Fruit fly (Drosophila melanogaster) S2 (cell line): ENCODE results near the gene Zw10.

Experiments
- CG8478 ChIP-seq: fragments of >200 bp; optimal IDR thresholded peaks from 2 replicates; lab custom pipeline; 2018
- CTCF ChIP-seq, 2 experiments: fragments of >200 bp; optimal IDR thresholded peaks; 2 replicates each; lab custom pipeline; 2018

Gene Zw10

DNA sequence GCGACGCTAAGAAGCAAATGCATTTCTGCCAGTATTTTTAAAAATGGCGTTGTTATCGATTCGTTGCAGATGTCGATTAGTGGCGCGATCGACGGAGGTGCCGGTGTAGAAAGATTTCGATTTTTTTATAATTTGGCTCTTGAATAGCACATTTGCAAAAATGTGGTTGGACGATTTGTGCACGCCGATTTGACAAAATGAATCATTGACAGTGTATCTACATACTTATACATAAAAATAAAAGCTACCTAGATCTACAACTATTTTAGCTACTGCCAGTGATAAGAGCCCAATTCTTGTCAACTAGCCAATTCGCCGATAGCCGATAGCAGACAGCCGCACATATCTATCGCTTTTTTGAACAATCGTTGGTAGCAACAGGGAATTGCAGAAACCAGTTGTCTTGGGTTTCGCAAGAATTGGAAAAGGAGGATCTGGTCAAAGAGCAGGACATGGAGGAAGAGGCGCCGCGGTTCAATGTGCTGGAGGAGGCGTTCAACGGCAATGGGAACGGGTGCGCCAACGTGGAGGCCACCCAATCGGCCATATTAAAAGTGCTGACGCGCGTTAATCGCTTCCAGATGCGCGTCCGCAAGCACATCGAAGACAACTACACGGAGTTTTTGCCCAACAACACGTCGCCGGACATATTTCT lies at the start of gene Zw10, which contains the start of gene Klp3A:
TSS of gene Zw10 (plus strand) at position 347 of the 655 bp plus-strand sequence.
TSS of gene Klp3A (minus strand) at position 202 of the 655 bp plus-strand sequence.
- TF ChIP-seq CG8478 (no peak), CTCF (optimal IDR thresholded peaks at IDR 0.05; lab: Kevin White, UChicago) (no peak)

DNA sequence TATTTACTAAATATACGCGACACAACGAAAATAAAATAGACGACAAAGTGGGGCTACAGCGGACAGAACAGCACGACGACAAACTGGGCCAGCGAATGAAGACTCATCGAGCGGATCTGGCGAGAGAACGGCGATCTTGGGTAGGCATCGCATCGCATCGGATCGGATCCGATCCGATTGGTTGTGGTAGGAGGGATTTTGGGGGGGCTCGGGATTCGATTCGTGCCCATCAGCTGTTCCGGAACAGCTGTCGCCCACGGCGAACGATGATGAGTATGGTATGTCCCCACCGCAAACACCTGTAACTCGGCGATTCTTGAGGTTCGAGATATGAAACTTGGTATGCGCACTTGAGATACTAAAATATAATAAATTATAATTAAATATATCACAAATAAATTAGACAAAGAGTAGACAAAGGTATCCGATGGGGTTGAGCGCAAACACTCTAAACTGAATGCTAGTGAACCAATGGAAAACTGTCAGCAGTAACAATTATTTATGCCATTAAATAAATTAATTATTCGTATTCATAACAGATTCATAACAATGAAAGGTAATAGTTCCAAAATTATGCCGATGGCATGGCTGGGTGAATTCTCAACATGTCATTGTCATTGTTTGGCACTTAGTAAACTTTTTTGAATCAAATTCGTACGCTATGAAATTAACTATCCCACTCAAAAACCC lies 23.5 kb upstream of the Zw10 start, which contains the start of the genes Vha36-3 and AANATL7:
TSS of gene Vha36-3 (minus strand) at position 242 of the 690 bp plus-strand sequence.
TSS of gene AANATL7 (plus strand) at position 640 of the 690 bp plus-strand sequence.
- TF ChIP-seq CG8478 (no peak), CTCF (optimal IDR thresholded peaks at IDR 0.05; lab: Kevin White, UChicago) (no peak)

- TF ChIP-seq CG8478 (no peak), CTCF (optimal IDR thresholded peaks at IDR 0.05; lab: Kevin White, UChicago) (no peak)
Measured at dm6 chrX:2581793-2582503, 22.0 kb upstream of the Zw10 start.

dm6 chrX:2585055-2585715 lies 18.8 kb upstream of the Zw10 start, which contains the start of gene CG13760:
CG13760 (minus strand) TSS chrX:2585699.
- TF ChIP-seq CTCF (optimal IDR thresholded peaks at IDR 0.05; lab: Kevin White, UChicago) = no peak

DNA sequence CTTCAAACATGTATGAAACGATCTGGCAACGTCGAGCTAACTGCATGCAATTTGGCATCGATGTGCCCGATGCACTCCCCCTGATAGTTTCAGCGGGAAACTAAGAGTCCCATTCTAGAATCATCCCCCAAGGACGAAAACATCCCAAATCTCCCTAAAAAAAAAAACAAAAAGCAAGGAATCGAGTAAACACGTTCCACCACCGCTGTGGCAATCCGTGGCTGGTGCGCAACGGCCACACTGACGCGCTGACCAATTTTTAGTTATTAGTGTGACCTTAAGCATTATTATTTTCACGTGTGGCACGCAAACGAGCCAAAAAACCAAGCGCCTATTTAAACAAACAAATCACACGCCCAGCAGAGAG lies 18.3 kb upstream of the Zw10 start, which contains the start of gene wds:
TSS of gene wds (plus strand) at position 265 of the 367 bp plus-strand sequence.
- no peak for TF ChIP-seq CG8478
- TF ChIP-seq CTCF (optimal IDR thresholded peaks at IDR 0.05; lab: Kevin White, UChicago) = peak in 1 of 2 experiments; percentile 19

dm6 chrX:2588415-2589411 lies 15.3 kb upstream of the Zw10 start, which contains the start of gene egh:
egh (plus strand) TSS chrX:2588503.
- TF ChIP-seq CG8478 = no peak
- peak in 1 of 2 experiments; percentile 11 for TF ChIP-seq CTCF (optimal IDR thresholded peaks at IDR 0.05; lab: Kevin White, UChicago)

DNA sequence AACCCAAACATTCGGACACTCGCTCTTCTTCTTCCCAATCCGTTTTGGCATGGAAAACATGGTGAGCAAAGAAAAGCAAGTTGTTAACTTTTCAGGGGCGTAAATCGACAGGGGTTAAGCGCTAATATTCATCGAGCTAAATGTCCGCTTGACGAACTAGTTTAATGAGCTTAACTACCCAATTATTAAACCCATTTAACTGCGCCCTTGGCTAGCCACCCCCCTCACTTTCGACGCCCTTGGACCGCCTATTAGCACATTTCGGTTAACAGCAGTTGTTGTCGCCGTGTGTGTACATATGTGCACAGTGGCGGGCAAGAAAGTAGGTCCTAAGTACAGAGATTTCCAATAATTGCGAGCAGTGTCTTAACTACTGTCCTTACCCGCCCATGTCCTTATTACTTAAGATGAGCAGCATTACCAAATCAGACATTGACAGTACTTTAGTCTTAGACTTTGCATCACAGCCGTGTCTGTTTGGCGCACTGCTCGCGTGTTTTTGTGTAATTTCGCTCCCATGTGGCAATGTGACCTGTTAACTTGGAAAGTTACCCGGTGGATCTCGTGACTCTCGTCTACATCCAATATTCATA lies 14.5 kb upstream of the Zw10 start:
- TF ChIP-seq CTCF (optimal IDR thresholded peaks at IDR 0.05; lab: Kevin White, UChicago) (no peak), CG8478 (no peak)

DNA sequence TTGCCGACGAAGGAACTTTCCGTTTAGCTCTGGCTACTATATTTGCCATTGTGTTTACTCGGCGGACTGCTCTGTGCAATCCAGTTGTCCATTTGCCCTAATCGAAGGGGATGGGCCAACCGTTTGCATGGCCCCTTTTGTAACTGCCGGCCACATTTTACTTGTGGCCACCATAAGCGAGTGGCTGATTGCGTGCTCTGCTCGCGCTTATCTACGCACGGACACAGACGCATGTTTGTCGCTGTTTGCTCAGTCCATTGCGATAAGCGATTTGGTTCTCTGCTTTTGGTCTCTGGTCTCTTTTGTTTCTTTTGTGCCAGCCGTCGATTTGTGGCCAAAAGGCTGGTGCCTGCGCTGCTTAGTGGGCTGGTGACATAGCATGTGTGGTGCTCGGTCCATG lies 13.4 kb upstream of the Zw10 start:
- TF ChIP-seq CTCF (optimal IDR thresholded peaks at IDR 0.05; lab: Kevin White, UChicago) (no peak), CG8478 (no peak)

DNA sequence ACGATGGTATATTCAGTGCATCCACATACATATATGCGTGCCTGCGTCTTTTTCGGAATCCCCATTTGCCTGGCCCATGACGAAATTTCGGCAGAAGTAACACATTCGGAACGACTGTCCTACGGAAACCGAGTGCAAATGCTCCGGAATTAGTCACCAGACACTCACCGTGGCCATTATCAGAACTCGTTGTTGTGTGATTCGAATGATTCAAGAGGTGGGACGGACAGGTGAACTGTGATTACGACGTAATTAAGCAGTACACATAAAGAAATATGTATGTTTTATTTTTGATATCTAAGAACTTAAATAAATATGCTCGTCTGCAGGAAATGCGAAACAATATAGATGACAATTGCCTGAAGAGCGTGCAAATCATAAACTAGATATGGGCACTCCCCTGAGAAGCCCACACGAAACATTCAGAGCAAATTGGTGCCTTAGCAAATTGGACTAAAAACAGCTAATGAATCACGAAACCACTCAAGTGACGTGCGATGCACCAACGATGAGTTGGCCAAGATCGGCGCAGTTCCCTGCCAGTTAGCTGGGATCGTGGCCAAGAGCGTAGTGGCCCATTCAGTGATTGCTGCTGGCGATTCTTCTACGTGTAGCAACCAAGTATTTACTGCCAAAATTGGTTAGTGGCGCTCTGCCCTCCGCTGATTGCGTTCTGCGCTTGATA lies 12.5 kb upstream of the Zw10 start:
- TF ChIP-seq CTCF (optimal IDR thresholded peaks at IDR 0.05; lab: Kevin White, UChicago) (no peak), CG8478 (no peak)

DNA sequence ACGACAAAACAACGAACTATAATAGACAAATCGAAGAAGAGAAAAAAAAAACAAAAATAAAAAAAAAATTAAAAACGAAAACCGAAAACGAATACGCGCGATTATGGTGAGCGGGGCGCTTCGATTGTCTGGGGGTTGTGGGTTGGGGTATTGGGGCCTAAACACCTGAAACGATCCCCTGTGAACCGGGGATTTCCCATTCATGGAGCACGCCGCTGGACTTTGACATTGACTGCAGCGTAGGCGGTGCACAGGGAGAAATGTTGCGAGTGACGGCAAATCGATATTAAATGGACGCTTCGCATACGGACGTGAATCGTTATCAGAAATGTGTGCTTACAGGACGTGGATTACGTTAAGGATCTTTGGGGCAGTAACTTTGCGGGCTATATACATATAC lies 11.8 kb upstream of the Zw10 start:
- no peak for TF ChIP-seq CTCF (optimal IDR thresholded peaks at IDR 0.05; lab: Kevin White, UChicago)
- TF ChIP-seq CG8478 = no peak

DNA sequence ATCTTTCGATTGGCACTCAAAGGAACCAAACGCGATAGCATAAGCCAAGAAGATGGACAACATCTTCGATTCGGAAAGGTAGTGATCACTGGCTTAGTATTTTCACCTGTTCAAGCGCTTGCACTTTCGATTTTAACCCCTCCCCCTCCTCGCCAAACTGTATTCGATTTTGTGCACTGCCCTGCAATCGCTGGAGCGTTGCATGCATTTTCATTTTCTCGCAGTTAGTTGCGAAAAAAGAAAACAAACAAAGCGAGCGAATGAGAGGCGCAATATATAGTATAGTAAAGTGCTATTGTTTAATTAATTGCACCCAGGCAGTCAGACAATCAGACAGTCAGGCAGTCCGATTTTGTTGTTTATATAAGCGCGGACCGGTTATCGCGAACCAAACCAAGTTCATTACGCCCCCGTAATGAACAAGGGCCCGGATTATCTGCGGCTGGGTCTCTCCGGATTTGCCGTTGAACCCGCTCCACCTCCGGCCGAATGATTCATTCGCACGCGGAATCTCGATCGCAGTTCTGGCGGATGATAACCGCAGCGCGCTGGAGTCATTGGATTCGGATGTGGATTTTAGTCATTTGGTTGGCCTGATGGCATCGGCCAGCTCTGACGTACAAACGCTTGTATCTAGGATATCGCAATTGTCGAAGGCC lies 10.8 kb upstream of the Zw10 start:
- TF ChIP-seq CTCF (optimal IDR thresholded peaks at IDR 0.05; lab: Kevin White, UChicago) (no peak), CG8478 (no peak)

DNA sequence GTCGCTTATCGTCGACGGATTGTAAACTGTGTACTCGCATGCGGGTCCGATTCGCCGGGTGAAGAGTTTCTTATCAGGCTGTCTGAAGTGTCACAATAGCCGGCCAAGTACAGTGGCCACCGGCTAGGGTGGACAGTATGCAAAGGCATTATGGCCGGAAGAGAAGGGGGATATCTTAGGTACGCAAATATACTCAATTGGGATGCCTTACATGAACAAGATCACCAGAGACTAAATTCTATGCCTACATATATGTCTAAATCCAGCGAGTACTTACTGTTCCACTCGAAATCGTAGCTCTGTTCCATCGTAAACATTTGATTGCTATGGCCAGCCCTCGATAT lies 10.3 kb upstream of the Zw10 start:
- TF ChIP-seq CG8478 = no peak
- TF ChIP-seq CTCF (optimal IDR thresholded peaks at IDR 0.05; lab: Kevin White, UChicago) = no peak
